Fruit fly (Drosophila melanogaster) S2 (cell line): ENCODE data around the gene CG13476.

ENCODE experiments used
- CG8478 ChIP-seq: fragments of >200 bp; optimal IDR thresholded peaks from 2 replicates; lab custom pipeline; 2018
- CTCF ChIP-seq, 2 experiments: fragments of >200 bp; optimal IDR thresholded peaks; 2 replicates each; lab custom pipeline; 2018

- no peak for TF ChIP-seq CTCF (optimal IDR thresholded peaks at IDR 0.05; lab: Kevin White, UChicago)
- TF ChIP-seq CG8478 = no peak
These were observed 7.5 kb downstream of the CG13476 start for dm6 chr3L:14712799-14713198.
